Worm (Caenorhabditis elegans): Measurements from ENCODE around the gene nspb-11.

- no peak for TF ChIP-seq bed-3 (GFP tag; optimal IDR thresholded peaks at IDR 0.05)
- no peak for TF ChIP-seq nhr-237 (tag; optimal IDR thresholded peaks at IDR 0.05)
- TF ChIP-seq ztf-11 (tag; optimal IDR thresholded peaks at IDR 0.05) = no peak
- TF ChIP-seq unc-62 (GFP tag; optimal IDR thresholded peaks at IDR 0.05) = no peak
- no peak for TF ChIP-seq blmp-1 (tag; optimal IDR thresholded peaks at IDR 0.05)
These were observed 32.6 kb downstream of the nspb-11 start, which contains the start of gene arrd-10 for ce11 chrII:12939801-12940200.
